Worm (Caenorhabditis elegans) whole organism, L4 larva: Measurements from ENCODE around the gene comt-1.

Experiments used
- D1046.2 ChIP-seq: fragments of 200-800 bp; sonication (Bioruptor generic); IDR thresholded peaks from 2 replicates; pipeline ENCODE4 v1.3.6; 2022; ENCODE audit warnings: missing genetic modification characterization, missing compliant biosample characterization
- F26F4.8 ChIP-seq: fragments of 200-800 bp; sonication (Bioruptor generic); conservative IDR thresholded peaks from 2 replicates; pipeline ENCODE4 v1.3.6; 2022; ENCODE audit warnings: missing genetic modification characterization, missing compliant biosample characterization
- F44E2.7 ChIP-seq: fragments of 200-800 bp; sonication (Bioruptor generic); IDR thresholded peaks from 2 replicates; pipeline ENCODE4 v2.1.2; 2022; ENCODE audit warnings: missing genetic modification characterization, missing compliant biosample characterization
- F49E8.2 ChIP-seq: sonication (generic microtip); optimal IDR thresholded peaks from 2 replicates; lab custom pipeline; 2016; ENCODE audit warnings: missing compliant biosample characterization, mild to moderate bottlenecking, missing genetic modification characterization, borderline replicate concordance
- Y105C5A.15 ChIP-seq: fragments of 200-800 bp; sonication (Bioruptor generic); IDR thresholded peaks from 2 replicates; pipeline ENCODE4 v1.3.6; 2022; ENCODE audit warnings: missing genetic modification characterization, missing compliant biosample characterization
- Y48G9A.11 ChIP-seq: fragments of 200-800 bp; sonication (Bioruptor generic); IDR thresholded peaks from 2 replicates; pipeline ENCODE4 v1.3.6; 2022; ENCODE audit warnings: missing genetic modification reagents, missing genetic modification characterization, missing compliant biosample characterization
- Y75B8A.6 ChIP-seq: fragments of 200-800 bp; sonication (Bioruptor generic); IDR thresholded peaks from 2 replicates; pipeline ENCODE4 v1.3.6; 2022; ENCODE audit warnings: missing genetic modification reagents, missing genetic modification characterization, missing compliant biosample characterization
- ZK546.5 ChIP-seq, 2 experiments: sonication (generic microtip); optimal IDR thresholded peaks; 2 replicates each; lab custom pipeline; 2017; ENCODE audit warnings: missing biosample characterization in 2 of 2, missing genetic modification characterization in 2 of 2
- aha-1 ChIP-seq: fragments of 150-350 bp; peaks from one replicate; lab custom pipeline; 2014; ENCODE audit warnings: missing biosample characterization, missing genetic modification characterization
- ama-1 ChIP-seq: fragments of 150-350 bp; optimal IDR thresholded peaks from 2 replicates; lab custom pipeline; 2014; ENCODE audit warnings: inconsistent platforms, mixed read lengths
- arid-1 ChIP-seq: fragments of 200-800 bp; sonication (Bioruptor generic); conservative IDR thresholded peaks from 2 replicates; pipeline ENCODE4 v1.3.6; 2022; ENCODE audit warnings: missing genetic modification reagents, missing genetic modification characterization, missing compliant biosample characterization
- ceh-20 ChIP-seq: fragments of 200-800 bp; sonication (Bioruptor generic); IDR thresholded peaks from 2 replicates; pipeline ENCODE4 v1.3.6; 2022; ENCODE audit warnings: missing genetic modification reagents, missing genetic modification characterization, missing compliant biosample characterization
- ceh-28 ChIP-seq: fragments of 150-350 bp; optimal IDR thresholded peaks from 2 replicates; lab custom pipeline; 2014; ENCODE audit warnings: missing biosample characterization, missing genetic modification reagents, missing genetic modification characterization
- ceh-44 ChIP-seq: fragments of 200-800 bp; sonication (Bioruptor generic); IDR thresholded peaks from 2 replicates; pipeline ENCODE4 v1.3.6; 2022; ENCODE audit warnings: missing genetic modification reagents, missing genetic modification characterization, missing compliant biosample characterization
- ces-1 ChIP-seq: fragments of 150-350 bp; sonication (generic microtip); optimal IDR thresholded peaks from 4 replicates; lab custom pipeline; 2014; ENCODE audit warnings: missing biosample characterization, missing genetic modification reagents, missing genetic modification characterization
- cey-2 ChIP-seq: sonication (generic microtip); optimal IDR thresholded peaks from 3 replicates; lab custom pipeline; 2017; ENCODE audit warnings: missing genetic modification characterization, mild to moderate bottlenecking, missing compliant biosample characterization, antibody characterized with exemption, borderline replicate concordance; ENCODE audit not compliant: insufficient read depth
- ctbp-1 ChIP-seq: fragments of 200-800 bp; sonication (Bioruptor generic); IDR thresholded peaks from 2 replicates; pipeline ENCODE4 v1.3.6; 2022; ENCODE audit warnings: missing genetic modification reagents, missing genetic modification characterization, missing compliant biosample characterization
- daf-12 ChIP-seq: fragments of 150-350 bp; optimal IDR thresholded peaks from 2 replicates; lab custom pipeline; 2014; ENCODE audit warnings: missing biosample characterization, missing genetic modification reagents, missing genetic modification characterization
- daf-19 ChIP-seq: fragments of 200-800 bp; sonication (Bioruptor generic); conservative IDR thresholded peaks from 2 replicates; pipeline ENCODE4 v1.3.6; 2022; ENCODE audit warnings: missing genetic modification characterization, missing compliant biosample characterization
- dmd-8 ChIP-seq: fragments of 200-800 bp; sonication (Bioruptor generic); IDR thresholded peaks from 2 replicates; pipeline ENCODE4 v1.3.6; 2022; ENCODE audit warnings: missing genetic modification characterization, missing compliant biosample characterization
- dpl-1 ChIP-seq: fragments of 150-350 bp; optimal IDR thresholded peaks from 2 replicates; lab custom pipeline; 2014; ENCODE audit warnings: missing biosample characterization, missing genetic modification reagents, missing genetic modification characterization
- duxl-1 ChIP-seq: sonication (generic microtip); optimal IDR thresholded peaks from 2 replicates; lab custom pipeline; 2016; ENCODE audit warnings: mild to moderate bottlenecking, missing genetic modification characterization, moderate library complexity, missing compliant biosample characterization; ENCODE audit not compliant: poor library complexity
- dve-1 ChIP-seq: sonication (generic microtip); optimal IDR thresholded peaks from 2 replicates; lab custom pipeline; 2017; ENCODE audit warnings: antibody characterized with exemption, mild to moderate bottlenecking, missing genetic modification characterization, missing compliant biosample characterization; ENCODE audit not compliant: insufficient read depth
- egl-43 ChIP-seq: fragments of 200-800 bp; sonication (Bioruptor generic); IDR thresholded peaks from 2 replicates; pipeline ENCODE4 v1.3.6; 2022; ENCODE audit warnings: missing genetic modification reagents, missing genetic modification characterization, missing compliant biosample characterization
- fkh-10 ChIP-seq: fragments of 150-350 bp; optimal IDR thresholded peaks from 2 replicates; lab custom pipeline; 2014; ENCODE audit warnings: missing biosample characterization, missing genetic modification reagents, missing genetic modification characterization
- gei-8 ChIP-seq: fragments of 200-800 bp; sonication (Bioruptor generic); optimal IDR thresholded peaks from 2 replicates; lab custom pipeline; 2018; ENCODE audit warnings: mild to moderate bottlenecking, missing genetic modification characterization, missing compliant biosample characterization
- hlh-30 ChIP-seq: sonication (generic microtip); optimal IDR thresholded peaks from 2 replicates; lab custom pipeline; 2017; ENCODE audit warnings: antibody characterized with exemption, mild to moderate bottlenecking, missing genetic modification characterization, missing compliant biosample characterization; ENCODE audit not compliant: insufficient read depth
- lin-38 ChIP-seq: fragments of 200-800 bp; sonication (Bioruptor generic); IDR thresholded peaks from 2 replicates; pipeline ENCODE4 v1.3.6; 2022; ENCODE audit warnings: missing genetic modification reagents, missing genetic modification characterization, missing compliant biosample characterization
- lin-39 ChIP-seq: fragments of 150-350 bp; optimal IDR thresholded peaks from 2 replicates; lab custom pipeline; 2014; ENCODE audit warnings: missing biosample characterization, missing genetic modification reagents, missing genetic modification characterization
- lsy-2 ChIP-seq, 2 experiments: fragments of 150-350 bp in 1 of 2; sonication (generic microtip) in 1 of 2; optimal IDR thresholded peaks; 2 replicates each; lab custom pipeline; 2014 to 2017; ENCODE audit warnings: missing biosample characterization in 2 of 2, missing genetic modification characterization in 2 of 2
- madf-9 ChIP-seq: fragments of 200-800 bp; sonication (Bioruptor generic); conservative IDR thresholded peaks from 2 replicates; pipeline ENCODE4 v1.3.6; 2022; ENCODE audit warnings: missing genetic modification reagents, missing genetic modification characterization, missing compliant biosample characterization
- mdl-1 ChIP-seq, 2 experiments: fragments of 150-350 bp in 1 of 2; sonication (generic microtip) in 1 of 2; optimal IDR thresholded peaks; 2 replicates each; lab custom pipeline; 2014 to 2017; ENCODE audit warnings: missing biosample characterization in 2 of 2, missing genetic modification characterization in 2 of 2
- mes-2 ChIP-seq: sonication (generic microtip); optimal IDR thresholded peaks from 2 replicates; lab custom pipeline; 2016; ENCODE audit warnings: missing genotype, mild to moderate bottlenecking, missing genetic modification characterization, missing compliant biosample characterization; ENCODE audit not compliant: poor library complexity, severe bottlenecking
- nhr-237 ChIP-seq: sonication (generic microtip); optimal IDR thresholded peaks from 2 replicates; lab custom pipeline; 2017; ENCODE audit warnings: missing biosample characterization, missing genetic modification characterization
- nhr-25 ChIP-seq: sonication (generic microtip); optimal IDR thresholded peaks from 2 replicates; lab custom pipeline; 2017; ENCODE audit warnings: missing genetic modification characterization, mild to moderate bottlenecking, missing compliant biosample characterization, antibody characterized with exemption, moderate library complexity, borderline replicate concordance; ENCODE audit not compliant: insufficient read depth
- nhr-41 ChIP-seq: fragments of 200-800 bp; sonication (Bioruptor generic); IDR thresholded peaks from 2 replicates; pipeline ENCODE4 v1.3.6; 2022; ENCODE audit warnings: missing genetic modification reagents, missing genetic modification characterization, missing compliant biosample characterization
- nhr-76 ChIP-seq: fragments of 150-350 bp; optimal IDR thresholded peaks from 2 replicates; lab custom pipeline; 2014; ENCODE audit warnings: missing biosample characterization, missing genetic modification characterization
- nhr-77 ChIP-seq: fragments of 150-350 bp; optimal IDR thresholded peaks from 2 replicates; lab custom pipeline; 2014; ENCODE audit warnings: missing biosample characterization, missing genetic modification characterization
- php-3 ChIP-seq: fragments of 200-800 bp; sonication (Bioruptor generic); IDR thresholded peaks from 2 replicates; pipeline ENCODE4 v1.3.6; 2022; ENCODE audit warnings: missing genetic modification reagents, missing genetic modification characterization, missing compliant biosample characterization
- pqm-1 ChIP-seq: sonication (generic microtip); optimal IDR thresholded peaks from 2 replicates; lab custom pipeline; 2017; ENCODE audit warnings: missing biosample characterization, missing genetic modification characterization
- rbr-2 ChIP-seq: sonication (generic microtip); optimal IDR thresholded peaks from 2 replicates; lab custom pipeline; 2016; ENCODE audit warnings: missing genotype, missing genetic modification characterization, missing compliant biosample characterization
- snpc-1.2 ChIP-seq: fragments of 200-800 bp; sonication (Bioruptor generic); IDR thresholded peaks from 2 replicates; pipeline ENCODE4 v1.3.6; 2022; ENCODE audit warnings: missing genetic modification reagents, missing genetic modification characterization, missing compliant biosample characterization
- snpc-4 ChIP-seq: fragments of 150-350 bp; optimal IDR thresholded peaks from 2 replicates; lab custom pipeline; 2014; ENCODE audit warnings: missing biosample characterization, missing genetic modification characterization
- spr-1 ChIP-seq: sonication (generic microtip); optimal IDR thresholded peaks from 2 replicates; lab custom pipeline; 2016; ENCODE audit warnings: mild to moderate bottlenecking, missing genetic modification characterization, missing compliant biosample characterization
- spr-3 ChIP-seq: fragments of 200-800 bp; sonication (Bioruptor generic); optimal IDR thresholded peaks from 2 replicates; lab custom pipeline; 2018; ENCODE audit warnings: mild to moderate bottlenecking, missing genetic modification characterization, missing compliant biosample characterization
- tag-97 ChIP-seq: fragments of 200-800 bp; sonication (Bioruptor generic); IDR thresholded peaks from 2 replicates; pipeline ENCODE4 v1.3.6; 2022; ENCODE audit warnings: missing genetic modification characterization, missing compliant biosample characterization
- tra-1 ChIP-seq: fragments of 200-800 bp; sonication (Bioruptor generic); IDR thresholded peaks from 2 replicates; pipeline ENCODE4 v1.3.6; 2022; ENCODE audit warnings: missing genetic modification reagents, missing genetic modification characterization, missing compliant biosample characterization
- unc-130 ChIP-seq: sonication (generic microtip); optimal IDR thresholded peaks from 2 replicates; lab custom pipeline; 2016; ENCODE audit warnings: missing genetic modification reagents, missing genetic modification characterization, missing compliant biosample characterization
- zfp-3 ChIP-seq: fragments of 200-800 bp; sonication (Bioruptor generic); conservative IDR thresholded peaks from 2 replicates; pipeline ENCODE4 v1.3.6; 2022; ENCODE audit warnings: missing genetic modification reagents, missing genetic modification characterization, missing compliant biosample characterization
- zip-11 ChIP-seq: fragments of 200-800 bp; sonication (Bioruptor generic); IDR thresholded peaks from 2 replicates; pipeline ENCODE4 v1.3.6; 2022; ENCODE audit warnings: missing genetic modification characterization, missing compliant biosample characterization

Gene comt-1

DNA sequence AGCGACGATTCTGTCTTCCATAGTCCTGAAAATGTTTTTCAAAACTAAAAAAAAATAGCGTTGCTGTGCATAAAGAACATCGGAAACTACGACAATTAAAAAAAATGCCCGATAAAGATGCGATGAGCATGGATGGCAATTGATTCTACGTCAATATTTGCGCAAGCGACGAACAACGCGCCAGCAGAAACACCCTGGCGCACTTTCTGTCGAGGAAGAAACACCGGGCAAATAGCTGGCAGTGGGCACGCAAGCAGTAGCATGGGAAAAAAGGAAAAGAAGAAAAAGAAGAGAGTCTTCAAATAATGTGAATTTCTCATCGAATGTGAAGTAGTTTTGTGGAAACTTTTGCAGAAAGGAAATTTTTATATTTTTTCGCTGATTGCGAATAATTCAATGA is 52.7 kb downstream of the comt-1 start, which contains the start of gene C14A11.9:
Gene C14A11.9 (minus strand): TSS at position 27 of the 400 bp plus-strand sequence.
- TF ChIP-seq ces-1 (GFP tag; lab: Kevin White, UChicago) (no peak), ama-1 (lab: Kevin White, UChicago) (no peak), tra-1 (GFP tag; lab: Robert Waterston, UW) (no peak; the same call in 1 of the 2 replicates), nhr-25 (tag; lab: Kevin White, UChicago) (peak; percentile 62), aha-1 (tag; lab: Kevin White, UChicago) (peak; percentile 99), zip-11 (GFP tag; lab: Robert Waterston, UW) (no peak), nhr-237 (tag; lab: Kevin White, UChicago) (no peak), snpc-4 (no peak), nhr-77 (tag; lab: Kevin White, UChicago) (peak; percentile 86), snpc-1.2 (GFP tag; lab: Robert Waterston, UW) (peak; percentile 16; the same call in 1 of the 2 replicates), duxl-1 (tag; lab: Kevin White, UChicago) (peak; percentile 84), lin-38 (peak; percentile 74), tag-97 (no peak), F44E2.7 (GFP tag; lab: Robert Waterston, UW) (no peak), egl-43 (no peak), arid-1 (GFP tag; lab: Robert Waterston, UW) (no peak), ceh-44 (GFP tag; lab: Robert Waterston, UW) (0 out of 2 replicates have a peak, but pooled peaks have one; percentile 22), daf-19 (GFP tag; lab: Robert Waterston, UW) (no peak), dpl-1 (GFP tag; lab: Kevin White, UChicago) (peak; percentile 81), spr-1 (tag; lab: Kevin White, UChicago) (peak; percentile 87), hlh-30 (tag; lab: Kevin White, UChicago) (peak; percentile 83), zfp-3 (GFP tag; lab: Robert Waterston, UW) (0 out of 2 replicates have a peak, but pooled peaks have one; percentile 34), F49E8.2 (tag; lab: Kevin White, UChicago) (no peak), F26F4.8 (GFP tag; lab: Robert Waterston, UW) (no peak), D1046.2 (GFP tag; lab: Robert Waterston, UW) (no peak), ceh-20 (GFP tag; lab: Robert Waterston, UW) (peak; percentile 88), madf-9 (GFP tag; lab: Robert Waterston, UW) (peak; percentile 51; the same call in 1 of the 2 replicates), Y105C5A.15 (GFP tag; lab: Robert Waterston, UW) (no peak), ceh-28 (tag; lab: Kevin White, UChicago) (no peak), nhr-41 (peak; percentile 67; the same call in 1 of the 2 replicates), mdl-1 (tag; optimal IDR thresholded peaks at IDR 0.05; lab: Kevin White, UChicago) (peak in 1 of 2 experiments; percentile 58), fkh-10 (peak; percentile 75), rbr-2 (tag; lab: Kevin White, UChicago) (peak; percentile 93), unc-130 (GFP tag; lab: Kevin White, UChicago) (no peak), lsy-2 (tag; optimal IDR thresholded peaks at IDR 0.05; lab: Kevin White, UChicago) (peak in 1 of 2 experiments; percentile 90), Y75B8A.6 (GFP tag; lab: Robert Waterston, UW) (no peak), nhr-76 (tag; lab: Kevin White, UChicago) (no peak), pqm-1 (tag; lab: Kevin White, UChicago) (peak; percentile 10), ZK546.5 (tag; optimal IDR thresholded peaks at IDR 0.05; lab: Kevin White, UChicago) (no peak), mes-2 (tag; lab: Kevin White, UChicago) (peak; percentile 91), Y48G9A.11 (GFP tag; lab: Robert Waterston, UW) (no peak), dmd-8 (GFP tag; lab: Robert Waterston, UW) (peak; percentile 71; the same call in 1 of the 2 replicates), gei-8 (peak; percentile 1), cey-2 (no peak), lin-39 (no peak), dve-1 (peak; percentile 94), spr-3 (GFP tag; lab: Kevin White, UChicago) (peak; percentile 87), daf-12 (tag; lab: Kevin White, UChicago) (no peak), ctbp-1 (peak; percentile 95), php-3 (GFP tag; lab: Robert Waterston, UW) (peak; percentile 51; the same call in 1 of the 2 replicates)
